Fruit fly (Drosophila melanogaster) whole organism, embryonic: Measurements from ENCODE around the gene Mink.
A peak's percentile ranks its signal among the peaks of the same experiment; 100 is the strongest.

Experiments
- ATbp ChIP-seq: fragments of 200-800 bp; sonication (Bioruptor generic); optimal IDR thresholded peaks from 2 replicates; lab custom pipeline; 2017; ENCODE audit warnings: missing biosample characterization, mild to moderate bottlenecking, missing genetic modification characterization, missing genetic modification reagents
- Atf3 ChIP-seq: fragments of 200-800 bp; sonication (Bioruptor generic); optimal IDR thresholded peaks from 3 replicates; lab custom pipeline; 2016; ENCODE audit warnings: missing biosample characterization, missing genetic modification characterization
- CG10274 ChIP-seq: fragments of 200-800 bp; sonication (Bioruptor generic); optimal IDR thresholded peaks from 3 replicates; lab custom pipeline; 2017; ENCODE audit warnings: missing biosample characterization, mild to moderate bottlenecking, missing genetic modification characterization
- CG10979 ChIP-seq: fragments of 200-800 bp; sonication (Bioruptor generic); optimal IDR thresholded peaks from 2 replicates; lab custom pipeline; 2018; ENCODE audit warnings: missing biosample characterization, mild to moderate bottlenecking, missing genetic modification characterization, moderate library complexity
- CG11247 ChIP-seq: fragments of 200-800 bp; sonication (Bioruptor generic); IDR thresholded peaks from 2 replicates; pipeline ENCODE4 v1.3.6; 2022; ENCODE audit warnings: missing biosample characterization, missing genetic modification characterization
- CG11504 ChIP-seq: fragments of 200-800 bp; sonication (Bioruptor generic); optimal IDR thresholded peaks from 3 replicates; lab custom pipeline; 2019; ENCODE audit warnings: missing biosample characterization, mild to moderate bottlenecking, missing genetic modification characterization, moderate library complexity
- CG12071 ChIP-seq: fragments of 200-800 bp; sonication (Bioruptor generic); optimal IDR thresholded peaks from 3 replicates; lab custom pipeline; 2018; ENCODE audit warnings: missing biosample characterization, mild to moderate bottlenecking, missing genetic modification characterization
- CG12299 ChIP-seq: fragments of 200-800 bp; sonication (Bioruptor generic); optimal IDR thresholded peaks from 2 replicates; lab custom pipeline; 2018; ENCODE audit warnings: missing biosample characterization, mild to moderate bottlenecking, missing genetic modification characterization
- CG12769 ChIP-seq: fragments of 200-800 bp; sonication (Bioruptor generic); optimal IDR thresholded peaks from 2 replicates; lab custom pipeline; 2019; ENCODE audit warnings: missing biosample characterization, mild to moderate bottlenecking, missing genetic modification characterization, moderate library complexity
- CG17359 ChIP-seq: fragments of 200-800 bp; sonication (Bioruptor generic); optimal IDR thresholded peaks from 3 replicates; lab custom pipeline; 2018; ENCODE audit warnings: missing biosample characterization, mild to moderate bottlenecking, missing genetic modification characterization, moderate library complexity
- CG17568 ChIP-seq: fragments of 200-800 bp; sonication (Bioruptor generic); optimal IDR thresholded peaks from 2 replicates; lab custom pipeline; 2018; ENCODE audit warnings: missing biosample characterization, mild to moderate bottlenecking, missing genetic modification characterization, moderate library complexity
- CG2875 ChIP-seq: fragments of 200-800 bp; sonication (Bioruptor generic); optimal IDR thresholded peaks from 2 replicates; lab custom pipeline; 2017; ENCODE audit warnings: missing biosample characterization, mild to moderate bottlenecking, missing genetic modification characterization, missing genetic modification reagents
- CG2889 ChIP-seq: fragments of 200-800 bp; sonication (Bioruptor generic); IDR thresholded peaks from 3 replicates; pipeline ENCODE4 v1.3.6; 2022; ENCODE audit warnings: missing biosample characterization, missing genetic modification characterization
- CG3407 ChIP-seq: fragments of 200-800 bp; sonication (Bioruptor generic); optimal IDR thresholded peaks from 2 replicates; lab custom pipeline; 2018; ENCODE audit warnings: missing biosample characterization, mild to moderate bottlenecking, missing genetic modification characterization
- CG34376 ChIP-seq: fragments of 200-800 bp; sonication (Bioruptor generic); optimal IDR thresholded peaks from 2 replicates; lab custom pipeline; 2018; ENCODE audit warnings: missing biosample characterization, mild to moderate bottlenecking, missing genetic modification characterization
- CG4820 ChIP-seq: fragments of 200-800 bp; sonication (Bioruptor generic); optimal IDR thresholded peaks from 3 replicates; lab custom pipeline; 2016; ENCODE audit warnings: missing biosample characterization, missing genetic modification characterization
- CG6175 ChIP-seq: fragments of 200-800 bp; sonication (Bioruptor generic); IDR thresholded peaks from 3 replicates; pipeline ENCODE4 v1.3.6; 2022; ENCODE audit warnings: missing biosample characterization, missing genetic modification characterization
- CG7928 ChIP-seq: fragments of 200-800 bp; sonication (Bioruptor generic); optimal IDR thresholded peaks from 2 replicates; lab custom pipeline; 2017; ENCODE audit warnings: missing biosample characterization, mild to moderate bottlenecking, missing genetic modification characterization
- CG8290 ChIP-seq, 3 experiments: fragments of 200-800 bp; sonication (Bioruptor generic); optimal IDR thresholded peaks; 2 replicates each; lab custom pipeline; 2016 to 2019; ENCODE audit warnings: missing biosample characterization in 3 of 3, missing genetic modification characterization in 3 of 3, mild to moderate bottlenecking in 2 of 3, moderate library complexity in 1 of 3
- Chrac-16 ChIP-seq: fragments of 200-800 bp; sonication (Bioruptor generic); optimal IDR thresholded peaks from 3 replicates; lab custom pipeline; 2016; ENCODE audit warnings: missing biosample characterization, missing genetic modification characterization
- Dll ChIP-seq: fragments of 200-800 bp; sonication (Bioruptor generic); IDR thresholded peaks from 4 replicates; pipeline ENCODE4 v1.3.6; 2022; ENCODE audit warnings: missing biosample characterization, missing genetic modification characterization; ENCODE audit not compliant: partially characterized antibody
- Ets65A ChIP-seq: fragments of 200-800 bp; sonication (Bioruptor generic); peaks from one replicate; lab custom pipeline; 2016; ENCODE audit warnings: missing biosample characterization, missing genetic modification characterization
- Fer3 ChIP-seq: fragments of 200-800 bp; sonication (Bioruptor generic); optimal IDR thresholded peaks from 2 replicates; lab custom pipeline; 2018; ENCODE audit warnings: missing biosample characterization, mild to moderate bottlenecking, missing genetic modification characterization, moderate library complexity
- HHEX ChIP-seq: fragments of 200-800 bp; sonication (Bioruptor generic); optimal IDR thresholded peaks from 3 replicates; lab custom pipeline; 2017; ENCODE audit warnings: missing biosample characterization, mild to moderate bottlenecking, missing genetic modification characterization, missing genetic modification reagents
- HLH54F ChIP-seq: fragments of 200-800 bp; sonication (Bioruptor generic); optimal IDR thresholded peaks from 3 replicates; lab custom pipeline; 2016; ENCODE audit warnings: missing biosample characterization, missing genetic modification characterization
- MESR4 ChIP-seq: fragments of 200-800 bp; sonication (Bioruptor generic); optimal IDR thresholded peaks from 2 replicates; lab custom pipeline; 2018; ENCODE audit warnings: missing biosample characterization, mild to moderate bottlenecking, missing genetic modification characterization, moderate library complexity
- Mad ChIP-seq: fragments of 200-800 bp; sonication (Bioruptor generic); optimal IDR thresholded peaks from 2 replicates; lab custom pipeline; 2016; ENCODE audit warnings: missing biosample characterization, missing genetic modification characterization
- Max ChIP-seq: fragments of 200-800 bp; sonication (Bioruptor generic); optimal IDR thresholded peaks from 2 replicates; lab custom pipeline; 2016; ENCODE audit warnings: missing biosample characterization, mild to moderate bottlenecking, missing genetic modification characterization
- Med ChIP-seq: fragments of 200-800 bp; sonication (Bioruptor generic); peaks from one replicate; lab custom pipeline; 2016; ENCODE audit warnings: missing biosample characterization, missing genetic modification characterization, mild to moderate bottlenecking, inconsistent platforms, moderate library complexity
- Meics ChIP-seq: fragments of 200-800 bp; sonication (Bioruptor generic); optimal IDR thresholded peaks from 2 replicates; lab custom pipeline; 2017; ENCODE audit warnings: missing biosample characterization, mild to moderate bottlenecking, missing genetic modification characterization
- Mrtf ChIP-seq: fragments of 200-800 bp; sonication (Bioruptor generic); IDR thresholded peaks from 3 replicates; pipeline ENCODE4 v1.3.6; 2022; ENCODE audit warnings: missing biosample characterization, missing genetic modification characterization
- Opbp ChIP-seq: fragments of 200-800 bp; sonication (Bioruptor generic); IDR thresholded peaks from 3 replicates; pipeline ENCODE4 v1.3.6; 2022; ENCODE audit warnings: missing biosample characterization, missing genetic modification characterization; ENCODE audit not compliant: partially characterized antibody
- Sin3A ChIP-seq: fragments of >200 bp; optimal IDR thresholded peaks from 2 replicates; lab custom pipeline; 2018
- Trl ChIP-seq, 3 experiments: fragments of >200 bp in 2 of 3; fragments of 200-800 bp in 1 of 3; sonication (Bioruptor generic) in 1 of 3; optimal IDR thresholded peaks; 2 replicates in 1 of 3; 3 replicates in 2 of 3; lab custom pipeline; 2016 to 2017; ENCODE audit warnings: missing biosample characterization in 1 of 3, missing genetic modification characterization in 1 of 3
- bsh ChIP-seq, 2 experiments: fragments of 200-800 bp; sonication (Bioruptor generic); optimal IDR thresholded peaks; 2 replicates each; lab custom pipeline; 2017 to 2018; ENCODE audit warnings: mild to moderate bottlenecking in 2 of 2, missing biosample characterization in 2 of 2, missing genetic modification characterization in 2 of 2, moderate library complexity in 1 of 2
- cas ChIP-seq: fragments of 200-800 bp; sonication (Bioruptor generic); IDR thresholded peaks from 2 replicates; pipeline ENCODE4 v1.3.6; 2022; ENCODE audit warnings: missing biosample characterization, missing genetic modification characterization
- chinmo ChIP-seq: fragments of 200-800 bp; sonication (Bioruptor generic); IDR thresholded peaks from 4 replicates; pipeline ENCODE4 v1.3.6; 2022; ENCODE audit warnings: missing biosample characterization, missing genetic modification characterization; ENCODE audit not compliant: partially characterized antibody
- corto ChIP-seq: fragments of 200-800 bp; sonication (Bioruptor generic); optimal IDR thresholded peaks from 2 replicates; lab custom pipeline; 2016; ENCODE audit warnings: missing biosample characterization, mild to moderate bottlenecking, missing genetic modification characterization, moderate library complexity
- emc ChIP-seq: fragments of 200-800 bp; sonication (Bioruptor generic); optimal IDR thresholded peaks from 2 replicates; lab custom pipeline; 2016; ENCODE audit warnings: missing biosample characterization, missing genetic modification characterization
- eve ChIP-seq, 2 experiments: fragments of >200 bp; optimal IDR thresholded peaks; 2 replicates each; lab custom pipeline; 2017; ENCODE audit warnings: missing biosample characterization in 2 of 2, missing genetic modification characterization in 2 of 2
- gsb-n ChIP-seq: fragments of 200-800 bp; sonication (Bioruptor generic); optimal IDR thresholded peaks from 3 replicates; lab custom pipeline; 2018; ENCODE audit warnings: missing biosample characterization, mild to moderate bottlenecking, missing genetic modification characterization
- jumu ChIP-seq: fragments of 200-800 bp; sonication (Bioruptor generic); optimal IDR thresholded peaks from 3 replicates; lab custom pipeline; 2016; ENCODE audit warnings: missing biosample characterization, missing genetic modification characterization
- klu ChIP-seq: fragments of 200-800 bp; sonication (Bioruptor generic); IDR thresholded peaks from 2 replicates; pipeline ENCODE4 v1.3.6; 2022; ENCODE audit warnings: missing biosample characterization, missing genetic modification characterization
- luna ChIP-seq: fragments of 200-800 bp; sonication (Bioruptor generic); optimal IDR thresholded peaks from 2 replicates; lab custom pipeline; 2016; ENCODE audit warnings: missing biosample characterization, missing genetic modification characterization
- salm ChIP-seq: fragments of 200-800 bp; sonication (Bioruptor generic); optimal IDR thresholded peaks from 2 replicates; lab custom pipeline; 2018; ENCODE audit warnings: missing biosample characterization, mild to moderate bottlenecking, missing genetic modification characterization
- shn ChIP-seq: fragments of 200-800 bp; sonication (Bioruptor generic); optimal IDR thresholded peaks from 3 replicates; lab custom pipeline; 2016; ENCODE audit warnings: missing biosample characterization, missing genetic modification characterization
- slou ChIP-seq: fragments of 200-800 bp; sonication (Bioruptor generic); optimal IDR thresholded peaks from 3 replicates; lab custom pipeline; 2016; ENCODE audit warnings: missing biosample characterization, missing genetic modification characterization
- sob ChIP-seq: fragments of 200-800 bp; sonication (Bioruptor generic); IDR thresholded peaks from 2 replicates; pipeline ENCODE4 v1.3.6; 2022; ENCODE audit warnings: missing biosample characterization, missing genetic modification characterization
- ssp ChIP-seq: fragments of 200-800 bp; sonication (Bioruptor generic); IDR thresholded peaks from 2 replicates; pipeline ENCODE4 v1.3.6; 2022; ENCODE audit warnings: missing biosample characterization, missing genetic modification characterization

Gene Mink

DNA sequence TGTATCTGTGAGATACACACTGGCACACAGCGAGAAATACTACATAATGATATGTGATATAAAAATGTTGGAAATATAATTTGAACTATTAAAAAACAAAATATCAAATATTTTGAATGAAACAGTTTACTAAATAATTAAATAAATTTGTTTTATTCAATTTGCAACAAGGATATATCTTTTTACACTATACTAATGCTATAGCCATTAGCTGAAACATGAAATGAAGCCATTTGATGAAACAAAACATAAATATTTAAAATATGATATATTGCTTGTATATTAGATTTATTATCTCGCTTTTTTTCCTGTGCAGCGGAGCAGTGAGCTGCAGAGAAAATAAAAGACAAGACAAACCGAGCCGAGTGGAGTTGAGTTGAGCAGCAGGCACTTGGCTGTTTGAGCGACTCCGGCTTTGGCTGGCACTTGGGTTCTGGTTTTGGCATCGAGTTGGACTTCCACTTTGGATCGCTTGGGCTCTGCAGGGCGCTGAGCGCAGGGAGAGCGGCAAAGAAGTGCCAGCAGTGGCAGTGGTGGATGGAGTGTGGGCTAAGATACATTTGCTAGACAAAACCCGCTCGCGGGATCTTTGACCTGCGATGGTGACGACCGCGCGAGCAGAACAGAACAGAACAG, 28.8 kb upstream of the Mink start (continued):
- TF ChIP-seq chinmo (GFP tag; lab: Robert Waterston, UW) (peak; percentile 56; the same call in 1 of the 4 replicates), Opbp (GFP tag; lab: Robert Waterston, UW) (no peak), CG6175 (GFP tag; lab: Robert Waterston, UW) (no peak), Mrtf (GFP tag; lab: Robert Waterston, UW) (peak; percentile 55; the same call in 2 of the 3 replicates), salm (tag; lab: Kevin White, UChicago) (peak; percentile 79), CG34376 (no peak), CG11504 (tag; lab: Kevin White, UChicago) (peak; percentile 90), CG12071 (GFP tag; lab: Kevin White, UChicago) (no peak), klu (GFP tag; lab: Robert Waterston, UW) (peak; percentile 60; the same call in 1 of the 2 replicates), Atf3 (no peak), corto (peak; percentile 37), Chrac-16 (GFP tag; lab: Kevin White, UChicago) (peak; percentile 49), HLH54F (GFP tag; lab: Kevin White, UChicago) (no peak), CG17568 (GFP tag; lab: Kevin White, UChicago) (no peak), CG7928 (GFP tag; lab: Kevin White, UChicago) (peak; percentile 14), Mad (GFP tag; lab: Kevin White, UChicago) (no peak), Trl (optimal IDR thresholded peaks at IDR 0.05; lab: Kevin White, UChicago) (peak in 1 of 2 experiments; percentile 30), Trl (GFP tag; optimal IDR thresholded peaks at IDR 0.05; lab: Kevin White, UChicago) (no peak), gsb-n (tag; lab: Kevin White, UChicago) (peak; percentile 86), sob (peak; percentile 37; the same call in 1 of the 2 replicates), CG10979 (tag; lab: Kevin White, UChicago) (peak; percentile 95), CG4820 (GFP tag; lab: Kevin White, UChicago) (peak; percentile 58), luna (no peak), CG12769 (tag; lab: Kevin White, UChicago) (no peak), Ets65A (peak; percentile 36), CG17359 (tag; lab: Kevin White, UChicago) (peak; percentile 85), ATbp (GFP tag; lab: Kevin White, UChicago) (peak; percentile 52), Max (GFP tag; lab: Kevin White, UChicago) (peak; percentile 54), Fer3 (tag; lab: Kevin White, UChicago) (peak; percentile 68), CG12299 (tag; lab: Kevin White, UChicago) (peak; percentile 75), Meics (peak; percentile 82), eve (GFP tag; optimal IDR thresholded peaks at IDR 0.05; lab: Kevin White, UChicago) (no peak), shn (GFP tag; lab: Kevin White, UChicago) (no peak), CG8290 (GFP tag; optimal IDR thresholded peaks at IDR 0.05; lab: Kevin White, UChicago) (peak; percentile 62), CG8290 (tag; optimal IDR thresholded peaks at IDR 0.05; lab: Kevin White, UChicago) (no peak), CG10274 (GFP tag; lab: Kevin White, UChicago) (peak; percentile 2), CG2875 (GFP tag; lab: Kevin White, UChicago) (peak; percentile 45), Sin3A (lab: Kevin White, UChicago) (no peak), bsh (GFP tag; optimal IDR thresholded peaks at IDR 0.05; lab: Kevin White, UChicago) (peak; percentile 18 to 80), MESR4 (GFP tag; lab: Kevin White, UChicago) (no peak), CG2889 (peak; percentile 40; the same call in 1 of the 3 replicates), Dll (no peak), jumu (GFP tag; lab: Kevin White, UChicago) (no peak), slou (GFP tag; lab: Kevin White, UChicago) (no peak), CG11247 (0 out of 2 replicates have a peak, but pooled peaks have one; percentile 14), HHEX (GFP tag; lab: Kevin White, UChicago) (peak; percentile 73), emc (GFP tag; lab: Kevin White, UChicago) (no peak), cas (GFP tag; lab: Robert Waterston, UW) (no peak), ssp (peak; percentile 55), Med (GFP tag; lab: Kevin White, UChicago) (peak; percentile 58), CG3407 (GFP tag; lab: Kevin White, UChicago) (peak; percentile 53)
